Fruit fly (Drosophila melanogaster) whole organism, embryonic: ENCODE measurements around the gene CG33332.
A peak's percentile ranks its signal among the peaks of the same experiment; 100 is the strongest.

ENCODE experiments used
- CG15269 ChIP-seq: fragments of 200-800 bp; sonication (Bioruptor generic); optimal IDR thresholded peaks from 2 replicates; lab custom pipeline; 2018; ENCODE audit warnings: missing biosample characterization, mild to moderate bottlenecking, missing genetic modification characterization, moderate library complexity
- CG6689 ChIP-seq: fragments of 200-800 bp; sonication (Bioruptor generic); IDR thresholded peaks from 2 replicates; pipeline ENCODE4 v1.3.6; 2022; ENCODE audit warnings: missing biosample characterization, missing genetic modification characterization

The CG33332 gene

dm6 chr3R:14917927-14918829 lies 31.9 kb downstream of the CG33332 start, which contains the start of gene Sdr (continued):
- TF ChIP-seq CG15269 (tag; lab: Kevin White, UChicago) (peak; percentile 32), CG6689 (GFP tag; lab: Robert Waterston, UW) (0 out of 2 replicates have a peak, but pooled peaks have one; percentile 23)
